Worm (Caenorhabditis elegans) whole organism, L4 larva: ENCODE measurements around the gene R11G1.11.

Experiments used
- D1046.2 ChIP-seq: fragments of 200-800 bp; sonication (Bioruptor generic); IDR thresholded peaks from 2 replicates; pipeline ENCODE4 v1.3.6; 2022; ENCODE audit warnings: missing genetic modification characterization, missing compliant biosample characterization
- F26F4.8 ChIP-seq: fragments of 200-800 bp; sonication (Bioruptor generic); conservative IDR thresholded peaks from 2 replicates; pipeline ENCODE4 v1.3.6; 2022; ENCODE audit warnings: missing genetic modification characterization, missing compliant biosample characterization
- F37D6.2 ChIP-seq: sonication (generic microtip); optimal IDR thresholded peaks from 2 replicates; lab custom pipeline; 2016; ENCODE audit warnings: mild to moderate bottlenecking, missing genetic modification characterization, missing compliant biosample characterization
- T26A8.4 ChIP-seq: fragments of 200-800 bp; sonication (Bioruptor generic); IDR thresholded peaks from 2 replicates; pipeline ENCODE4 v1.3.6; 2022; ENCODE audit warnings: missing genetic modification characterization, missing compliant biosample characterization
- Y48G9A.11 ChIP-seq: fragments of 200-800 bp; sonication (Bioruptor generic); IDR thresholded peaks from 2 replicates; pipeline ENCODE4 v1.3.6; 2022; ENCODE audit warnings: missing genetic modification reagents, missing genetic modification characterization, missing compliant biosample characterization
- ZK546.5 ChIP-seq, 2 experiments: sonication (generic microtip); optimal IDR thresholded peaks; 2 replicates each; lab custom pipeline; 2017; ENCODE audit warnings: missing biosample characterization in 2 of 2, missing genetic modification characterization in 2 of 2
- aha-1 ChIP-seq: fragments of 150-350 bp; peaks from one replicate; lab custom pipeline; 2014; ENCODE audit warnings: missing biosample characterization, missing genetic modification characterization
- aly-2 ChIP-seq: sonication (generic microtip); optimal IDR thresholded peaks from 2 replicates; lab custom pipeline; 2018; ENCODE audit warnings: missing biosample characterization, missing genetic modification characterization
- arid-1 ChIP-seq: fragments of 200-800 bp; sonication (Bioruptor generic); conservative IDR thresholded peaks from 2 replicates; pipeline ENCODE4 v1.3.6; 2022; ENCODE audit warnings: missing genetic modification reagents, missing genetic modification characterization, missing compliant biosample characterization
- attf-4 ChIP-seq: sonication (generic microtip); optimal IDR thresholded peaks from 3 replicates; lab custom pipeline; 2017; ENCODE audit warnings: missing biosample characterization, missing genetic modification characterization
- cey-2 ChIP-seq: sonication (generic microtip); optimal IDR thresholded peaks from 3 replicates; lab custom pipeline; 2017; ENCODE audit warnings: missing genetic modification characterization, mild to moderate bottlenecking, missing compliant biosample characterization, antibody characterized with exemption, borderline replicate concordance; ENCODE audit not compliant: insufficient read depth
- daf-19 ChIP-seq: fragments of 200-800 bp; sonication (Bioruptor generic); conservative IDR thresholded peaks from 2 replicates; pipeline ENCODE4 v1.3.6; 2022; ENCODE audit warnings: missing genetic modification characterization, missing compliant biosample characterization
- daf-8 ChIP-seq: fragments of 200-800 bp; sonication (Bioruptor generic); IDR thresholded peaks from 2 replicates; pipeline ENCODE4 v1.3.6; 2022; ENCODE audit warnings: missing genetic modification characterization, missing compliant biosample characterization
- dmd-9 ChIP-seq: fragments of 200-800 bp; sonication (Bioruptor generic); IDR thresholded peaks from 2 replicates; pipeline ENCODE4 v1.3.6; 2022; ENCODE audit warnings: missing genetic modification reagents, missing genetic modification characterization, missing compliant biosample characterization
- duxl-1 ChIP-seq: sonication (generic microtip); optimal IDR thresholded peaks from 2 replicates; lab custom pipeline; 2016; ENCODE audit warnings: mild to moderate bottlenecking, missing genetic modification characterization, moderate library complexity, missing compliant biosample characterization; ENCODE audit not compliant: poor library complexity
- egl-43 ChIP-seq: fragments of 200-800 bp; sonication (Bioruptor generic); IDR thresholded peaks from 2 replicates; pipeline ENCODE4 v1.3.6; 2022; ENCODE audit warnings: missing genetic modification reagents, missing genetic modification characterization, missing compliant biosample characterization
- fkh-10 ChIP-seq: fragments of 150-350 bp; optimal IDR thresholded peaks from 2 replicates; lab custom pipeline; 2014; ENCODE audit warnings: missing biosample characterization, missing genetic modification reagents, missing genetic modification characterization
- hif-1 ChIP-seq, 2 experiments: sonication (generic microtip); optimal IDR thresholded peaks; 2 replicates each; lab custom pipeline; 2016 to 2017; ENCODE audit warnings: missing compliant biosample characterization in 2 of 2, missing genetic modification characterization in 2 of 2, missing genetic modification reagents in 2 of 2, missing genotype in 2 of 2, mild to moderate bottlenecking in 1 of 2
- hlh-11 ChIP-seq: fragments of 200-800 bp; sonication (Bioruptor generic); optimal IDR thresholded peaks from 2 replicates; lab custom pipeline; 2018; ENCODE audit warnings: mild to moderate bottlenecking, missing genetic modification characterization, missing compliant biosample characterization
- hlh-30 ChIP-seq: sonication (generic microtip); optimal IDR thresholded peaks from 2 replicates; lab custom pipeline; 2017; ENCODE audit warnings: antibody characterized with exemption, mild to moderate bottlenecking, missing genetic modification characterization, missing compliant biosample characterization; ENCODE audit not compliant: insufficient read depth
- hmg-1.1 ChIP-seq: fragments of 200-800 bp; sonication (Bioruptor generic); IDR thresholded peaks from 2 replicates; pipeline ENCODE4 v1.3.6; 2022; ENCODE audit warnings: missing genetic modification reagents, missing genetic modification characterization, missing compliant biosample characterization
- jun-1 ChIP-seq: fragments of 150-350 bp; optimal IDR thresholded peaks from 2 replicates; lab custom pipeline; 2014; ENCODE audit warnings: missing biosample characterization, missing genetic modification reagents, missing genetic modification characterization
- lin-29 ChIP-seq: fragments of 200-800 bp; sonication (Bioruptor generic); IDR thresholded peaks from 2 replicates; pipeline ENCODE4 v1.3.6; 2022; ENCODE audit warnings: missing genetic modification reagents, missing genetic modification characterization, missing compliant biosample characterization
- lir-3 ChIP-seq: sonication (generic microtip); optimal IDR thresholded peaks from 2 replicates; lab custom pipeline; 2016; ENCODE audit warnings: mild to moderate bottlenecking, missing genetic modification characterization, missing compliant biosample characterization
- madf-9 ChIP-seq: fragments of 200-800 bp; sonication (Bioruptor generic); conservative IDR thresholded peaks from 2 replicates; pipeline ENCODE4 v1.3.6; 2022; ENCODE audit warnings: missing genetic modification reagents, missing genetic modification characterization, missing compliant biosample characterization
- mep-1 ChIP-seq: fragments of 150-350 bp; sonication (generic microtip); optimal IDR thresholded peaks from 3 replicates; lab custom pipeline; 2014; ENCODE audit warnings: missing biosample characterization, missing genetic modification characterization
- nhr-11 ChIP-seq: fragments of 150-350 bp; optimal IDR thresholded peaks from 2 replicates; lab custom pipeline; 2014; ENCODE audit warnings: missing biosample characterization, missing genetic modification characterization
- nhr-111 ChIP-seq: fragments of 200-800 bp; sonication (Bioruptor generic); optimal IDR thresholded peaks from 2 replicates; lab custom pipeline; 2018; ENCODE audit warnings: mild to moderate bottlenecking, missing genetic modification characterization, missing compliant biosample characterization
- nhr-6 ChIP-seq: fragments of 150-350 bp; optimal IDR thresholded peaks from 2 replicates; lab custom pipeline; 2014; ENCODE audit warnings: missing biosample characterization, missing genetic modification characterization
- saeg-2 ChIP-seq: fragments of 200-800 bp; sonication (Bioruptor generic); IDR thresholded peaks from 2 replicates; pipeline ENCODE4 v1.3.6; 2022; ENCODE audit warnings: missing genetic modification reagents, missing genetic modification characterization, missing compliant biosample characterization
- spr-1 ChIP-seq: sonication (generic microtip); optimal IDR thresholded peaks from 2 replicates; lab custom pipeline; 2016; ENCODE audit warnings: mild to moderate bottlenecking, missing genetic modification characterization, missing compliant biosample characterization
- tag-97 ChIP-seq: fragments of 200-800 bp; sonication (Bioruptor generic); IDR thresholded peaks from 2 replicates; pipeline ENCODE4 v1.3.6; 2022; ENCODE audit warnings: missing genetic modification characterization, missing compliant biosample characterization
- unc-62 ChIP-seq, 3 experiments: fragments of 150-350 bp in 1 of 3; sonication (generic microtip); optimal IDR thresholded peaks in 2 of 3; peaks in 1 of 3; 1 replicate in 1 of 3; 2 replicates in 2 of 3; lab custom pipeline; 2014 to 2017; ENCODE audit warnings: missing biosample characterization in 3 of 3, missing genetic modification characterization in 3 of 3, missing genetic modification reagents in 3 of 3, missing genotype in 1 of 3
- zfp-3 ChIP-seq: fragments of 200-800 bp; sonication (Bioruptor generic); conservative IDR thresholded peaks from 2 replicates; pipeline ENCODE4 v1.3.6; 2022; ENCODE audit warnings: missing genetic modification reagents, missing genetic modification characterization, missing compliant biosample characterization
- zip-11 ChIP-seq: fragments of 200-800 bp; sonication (Bioruptor generic); IDR thresholded peaks from 2 replicates; pipeline ENCODE4 v1.3.6; 2022; ENCODE audit warnings: missing genetic modification characterization, missing compliant biosample characterization
- zip-2 ChIP-seq: fragments of 150-350 bp; optimal IDR thresholded peaks from 2 replicates; lab custom pipeline; 2014; ENCODE audit warnings: missing biosample characterization, missing genetic modification characterization

R11G1.11 gene

DNA sequence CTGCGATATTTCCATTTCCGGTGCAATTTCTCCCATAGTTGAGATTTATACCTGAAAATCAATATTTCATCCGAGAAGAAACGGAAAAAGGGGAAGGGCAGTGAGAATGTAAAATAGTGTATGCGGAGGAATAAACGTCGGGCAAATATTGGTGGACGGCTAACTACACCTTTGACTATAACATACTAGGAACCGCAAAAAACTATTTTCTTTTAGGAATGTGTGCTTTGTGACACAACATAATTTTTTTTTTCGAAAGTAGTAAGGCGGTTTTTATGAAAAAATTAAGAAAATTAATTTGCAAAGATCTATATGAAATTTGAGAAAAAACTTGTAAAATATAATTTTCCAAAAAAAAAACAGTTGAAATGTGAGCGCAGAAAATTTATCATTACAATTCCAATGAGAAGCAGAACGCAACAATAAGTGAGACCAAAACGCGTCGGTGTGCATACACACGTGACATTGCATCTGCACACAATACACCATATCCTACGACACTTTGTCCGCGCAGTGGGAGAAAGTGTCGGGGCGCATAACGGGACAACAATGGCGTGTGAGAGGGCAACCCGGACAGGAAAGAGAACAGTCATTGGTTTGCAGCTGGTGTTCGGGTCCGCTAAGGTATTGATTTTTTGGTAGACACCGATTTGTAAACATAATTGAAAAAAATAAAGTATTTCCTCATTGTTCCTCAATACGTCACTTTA is 4.5 kb upstream of the R11G1.11 start, which contains the start of the genes sax-1 and R11G1.2 (continued):
- TF ChIP-seq zfp-3 (GFP tag; lab: Robert Waterston, UW) (no peak), aly-2 (tag; lab: Kevin White, UChicago) (no peak), ZK546.5 (tag; optimal IDR thresholded peaks at IDR 0.05; lab: Kevin White, UChicago) (no peak), hif-1 (tag; optimal IDR thresholded peaks at IDR 0.05; lab: Kevin White, UChicago) (no peak)

ce11 chrX:3655972-3656371 is 1.2 kb downstream of the R11G1.11 start, which contains the start of gene R11G1.7:
Gene R11G1.7 (plus strand): TSS chrX:3656272.
- TF ChIP-seq aha-1 (tag; lab: Kevin White, UChicago) = no peak
- no peak for TF ChIP-seq spr-1 (tag; lab: Kevin White, UChicago)
- no peak for TF ChIP-seq F37D6.2
- no peak for TF ChIP-seq hmg-1.1 (GFP tag; lab: Robert Waterston, UW)
- TF ChIP-seq jun-1 (tag; lab: Kevin White, UChicago) = no peak
- TF ChIP-seq egl-43 = no peak
- TF ChIP-seq madf-9 = no peak
- TF ChIP-seq lin-29 (GFP tag; lab: Robert Waterston, UW) = no peak
- TF ChIP-seq attf-4 (tag; lab: Kevin White, UChicago) = no peak
- no peak for TF ChIP-seq mep-1 (tag; lab: Kevin White, UChicago)
- no peak for TF ChIP-seq hif-1 (tag; optimal IDR thresholded peaks at IDR 0.05; lab: Kevin White, UChicago)
- no peak for TF ChIP-seq arid-1 (GFP tag; lab: Robert Waterston, UW)
- TF ChIP-seq saeg-2 (GFP tag; lab: Robert Waterston, UW) = no peak
- TF ChIP-seq zip-11 = no peak
- no peak for TF ChIP-seq D1046.2 (GFP tag; lab: Robert Waterston, UW)
- TF ChIP-seq cey-2 = no peak
- no peak for TF ChIP-seq tag-97

ce11 chrX:3659192-3659591 is 4.5 kb downstream of the R11G1.11 start, which contains the start of gene R11G1.1:
Gene R11G1.1 (plus strand): TSS chrX:3659492.
- no peak for TF ChIP-seq dmd-9 (GFP tag; lab: Robert Waterston, UW)
- TF ChIP-seq Y48G9A.11 = no peak
- no peak for TF ChIP-seq T26A8.4 (GFP tag; lab: Robert Waterston, UW)
- no peak for TF ChIP-seq nhr-6

DNA sequence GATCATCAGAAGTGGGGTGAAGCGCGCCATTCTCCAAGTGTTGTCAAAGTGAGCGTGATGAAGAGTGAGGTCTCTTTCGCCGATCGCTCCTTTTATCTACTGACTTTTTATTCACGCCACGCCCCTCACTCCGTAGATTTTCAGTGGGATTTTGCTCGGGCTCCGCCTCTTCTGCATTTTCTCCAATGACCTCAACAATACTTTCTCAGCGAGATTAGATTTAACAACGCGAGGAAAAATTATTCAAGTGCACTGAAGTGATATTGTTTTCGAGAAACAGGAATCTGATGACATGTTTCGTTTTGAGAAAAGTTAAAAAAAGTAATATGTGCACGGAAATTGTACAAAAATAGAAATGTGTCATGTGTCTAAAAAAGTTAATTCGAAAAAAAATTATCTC is 14.1 kb downstream of the R11G1.11 start, which contains the start of gene snet-1:
Gene snet-1 (minus strand): TSS at position 101 of the 400 bp plus-strand sequence.
- TF ChIP-seq T26A8.4 (GFP tag; lab: Robert Waterston, UW) = no peak
- TF ChIP-seq hlh-30 = no peak
- no peak for TF ChIP-seq fkh-10 (GFP tag; lab: Kevin White, UChicago)
- TF ChIP-seq lir-3 (tag; lab: Kevin White, UChicago) = no peak
- no peak for TF ChIP-seq zip-11
- no peak for TF ChIP-seq hlh-11 (tag; lab: Kevin White, UChicago)
- no peak for TF ChIP-seq spr-1 (tag; lab: Kevin White, UChicago)
- TF ChIP-seq F26F4.8 (GFP tag; lab: Robert Waterston, UW) = no peak
- TF ChIP-seq duxl-1 (tag; lab: Kevin White, UChicago) = no peak
- TF ChIP-seq unc-62 (GFP tag; optimal IDR thresholded peaks at IDR 0.05 in 1 of 2; lab: Kevin White, UChicago) = no peak
- TF ChIP-seq unc-62 (tag; optimal IDR thresholded peaks at IDR 0.05; lab: Kevin White, UChicago) = no peak
- no peak for TF ChIP-seq nhr-11 (tag; lab: Kevin White, UChicago)
- TF ChIP-seq nhr-111 (GFP tag; lab: Kevin White, UChicago) = no peak
- no peak for TF ChIP-seq attf-4 (tag; lab: Kevin White, UChicago)
- TF ChIP-seq dmd-9 (GFP tag; lab: Robert Waterston, UW) = no peak
- TF ChIP-seq zip-2 = no peak
- no peak for TF ChIP-seq daf-19 (GFP tag; lab: Robert Waterston, UW)
- TF ChIP-seq daf-8 (GFP tag; lab: Robert Waterston, UW) = no peak
- TF ChIP-seq, all 104 proteins: peak for 0
